Fruit fly (Drosophila melanogaster): ENCODE data around the gene Spindly.

DNA sequence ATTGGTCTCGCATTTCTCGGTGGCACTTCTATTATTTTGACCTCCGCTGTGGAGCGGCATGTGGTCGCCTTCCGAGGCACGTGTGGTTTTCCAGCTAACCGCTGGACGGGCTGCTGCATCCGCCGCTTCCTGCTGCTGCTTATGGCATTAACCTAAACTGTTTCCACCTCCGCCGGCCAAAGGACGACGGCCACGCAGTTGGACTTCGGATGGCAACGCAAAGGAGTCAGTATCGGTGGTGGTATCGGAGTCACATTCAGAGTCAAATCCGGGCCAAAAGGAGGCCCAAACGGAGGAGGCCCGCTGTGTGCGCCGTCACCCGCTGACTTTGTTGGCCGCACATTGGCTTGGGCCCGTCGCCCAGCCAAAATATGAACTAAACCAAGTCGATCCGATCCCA lies 19.6 kb upstream of the Spindly start:
- no peak for TF ChIP-seq N (GFP tag; optimal IDR thresholded peaks at IDR 0.05)
- TF ChIP-seq ey (GFP tag; optimal IDR thresholded peaks at IDR 0.05), result no peak
- TF ChIP-seq Hr78 (GFP tag; optimal IDR thresholded peaks at IDR 0.05), result no peak
- no peak for TF ChIP-seq lola (GFP tag; optimal IDR thresholded peaks at IDR 0.05)
- TF ChIP-seq Sp1 (GFP tag; optimal IDR thresholded peaks at IDR 0.05), result no peak
- TF ChIP-seq Hr83 (GFP tag; optimal IDR thresholded peaks at IDR 0.05; ENCODE audit: poor library complexity, severe bottlenecking), result no peak
- TF ChIP-seq psq (GFP tag; optimal IDR thresholded peaks at IDR 0.05), result no peak
- no peak for TF ChIP-seq CG9705 (GFP tag; optimal IDR thresholded peaks at IDR 0.05)
- TF ChIP-seq Rel (GFP tag; optimal IDR thresholded peaks at IDR 0.05), result no peak
- no peak for TF ChIP-seq Rel (tag; optimal IDR thresholded peaks at IDR 0.05)
- no peak for TF ChIP-seq br (GFP tag; optimal IDR thresholded peaks at IDR 0.05)
- no peak for TF ChIP-seq h (GFP tag; optimal IDR thresholded peaks at IDR 0.05)

Data from whole organism, wandering third instar larva.